Worm (Caenorhabditis elegans) whole organism, L4/young adult: Measurements from ENCODE around the gene smr-1.

ENCODE experiments used
- W03F9.2 ChIP-seq: fragments of 150-350 bp; optimal IDR thresholded peaks from 2 replicates; lab custom pipeline; 2014; ENCODE audit warnings: missing biosample characterization, missing genetic modification characterization
- dao-5 ChIP-seq: sonication (generic microtip); optimal IDR thresholded peaks from 2 replicates; lab custom pipeline; 2016; ENCODE audit warnings: missing genotype, missing genetic modification characterization, moderate library complexity, missing compliant biosample characterization
- him-1 ChIP-seq: sonication (generic microtip); optimal IDR thresholded peaks from 2 replicates; lab custom pipeline; 2016; ENCODE audit warnings: missing genotype, missing genetic modification reagents, missing genetic modification characterization, missing compliant biosample characterization

The smr-1 gene

ce11 chrIII:1161946-1162345 lies 19.0 kb downstream of the smr-1 start:
- TF ChIP-seq dao-5 (tag; lab: Kevin White, UChicago) (no peak), W03F9.2 (tag; lab: Kevin White, UChicago) (no peak), him-1 (tag; lab: Kevin White, UChicago) (no peak)

- TF ChIP-seq him-1 (tag; lab: Kevin White, UChicago) (no peak), W03F9.2 (tag; lab: Kevin White, UChicago) (no peak), dao-5 (tag; lab: Kevin White, UChicago) (no peak)
Measured at ce11 chrIII:1163203-1163602, 20.2 kb downstream of the smr-1 start.

ce11 chrIII:1164668-1165067 lies 21.7 kb downstream of the smr-1 start:
- TF ChIP-seq him-1 (tag; lab: Kevin White, UChicago) (no peak), W03F9.2 (tag; lab: Kevin White, UChicago) (no peak), dao-5 (tag; lab: Kevin White, UChicago) (no peak)

ce11 chrIII:1166388-1166787 lies 23.4 kb downstream of the smr-1 start:
- no peak for TF ChIP-seq W03F9.2 (tag; lab: Kevin White, UChicago)

ce11 chrIII:1169622-1170021 lies 26.6 kb downstream of the smr-1 start:
- TF ChIP-seq W03F9.2 (tag; lab: Kevin White, UChicago) = no peak
- TF ChIP-seq him-1 (tag; lab: Kevin White, UChicago) = no peak
- no peak for TF ChIP-seq dao-5 (tag; lab: Kevin White, UChicago)

- no peak for TF ChIP-seq W03F9.2 (tag; lab: Kevin White, UChicago)
- TF ChIP-seq him-1 (tag; lab: Kevin White, UChicago) = no peak
- TF ChIP-seq dao-5 (tag; lab: Kevin White, UChicago) = no peak
Measured at ce11 chrIII:1173331-1173730, 30.4 kb downstream of the smr-1 start.

ce11 chrIII:1176080-1176608 lies 33.2 kb downstream of the smr-1 start, which contains the start of gene eak-3:
Gene eak-3, minus strand, starts transcription at chrIII:1176558.
- TF ChIP-seq W03F9.2 (tag; lab: Kevin White, UChicago) (no peak), dao-5 (tag; lab: Kevin White, UChicago) (no peak), him-1 (tag; lab: Kevin White, UChicago) (no peak)

ce11 chrIII:1179006-1179405 lies 36.0 kb downstream of the smr-1 start:
- TF ChIP-seq him-1 (tag; lab: Kevin White, UChicago) = no peak

ce11 chrIII:1181756-1182155 lies 38.8 kb downstream of the smr-1 start, which contains the start of gene nspg-8:
Gene nspg-8, plus strand, starts transcription at chrIII:1182056.
- TF ChIP-seq dao-5 (tag; lab: Kevin White, UChicago) (no peak), him-1 (tag; lab: Kevin White, UChicago) (no peak), W03F9.2 (tag; lab: Kevin White, UChicago) (no peak)

- TF ChIP-seq him-1 (tag; lab: Kevin White, UChicago) = no peak
- no peak for TF ChIP-seq W03F9.2 (tag; lab: Kevin White, UChicago)
- no peak for TF ChIP-seq dao-5 (tag; lab: Kevin White, UChicago)
Measured at ce11 chrIII:1193326-1193862, 50.4 kb downstream of the smr-1 start, which contains the start of gene Y119D3B.14. Gene Y119D3B.14, minus strand, starts transcription at chrIII:1193812.
